Fruit fly (Drosophila melanogaster): Measurements from ENCODE around the gene CG42634.

DNA sequence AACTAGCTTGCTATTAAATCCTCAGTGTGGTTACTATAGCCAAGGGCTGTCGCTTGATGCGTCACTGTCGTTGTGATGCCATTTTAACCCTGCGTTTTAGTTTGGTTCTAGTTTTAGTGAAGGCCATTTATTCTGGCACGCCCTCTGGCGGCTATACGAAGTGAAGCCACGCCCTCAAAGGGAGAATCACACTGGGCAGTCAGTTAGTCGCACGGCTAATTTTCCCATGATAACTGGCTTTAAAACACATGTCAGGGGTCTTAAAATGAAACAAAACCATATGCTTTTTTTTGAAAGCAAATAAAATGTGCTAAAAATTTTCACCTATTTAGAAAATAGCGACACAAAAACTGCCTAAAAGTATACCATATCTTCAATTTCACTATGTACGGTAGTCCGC lies 25.0 kb downstream of the CG42634 start:
- TF ChIP-seq CG1620 (GFP tag; optimal IDR thresholded peaks at IDR 0.05) (no peak), Crg-1 (GFP tag; optimal IDR thresholded peaks at IDR 0.05) (no peak), Mnt (GFP tag; optimal IDR thresholded peaks at IDR 0.05) (no peak), CG5204 (GFP tag; optimal IDR thresholded peaks at IDR 0.05) (no peak), CG7045 (GFP tag; optimal IDR thresholded peaks at IDR 0.05) (no peak), Clk (GFP tag; optimal IDR thresholded peaks at IDR 0.05) (no peak), cic (GFP tag; optimal IDR thresholded peaks at IDR 0.05) (no peak), CG33017 (tag; optimal IDR thresholded peaks at IDR 0.05) (no peak), CG7101 (tag; optimal IDR thresholded peaks at IDR 0.05) (no peak), bab1 (GFP tag; optimal IDR thresholded peaks at IDR 0.05) (no peak)

Data from whole organism, adult.